Fruit fly (Drosophila melanogaster) whole organism, wandering third instar larva: ENCODE measurements around the gene Andorra.

Source experiments
- Abd-B ChIP-seq: fragments of >200 bp; optimal IDR thresholded peaks from 2 replicates; lab custom pipeline; 2017; ENCODE audit warnings: missing biosample characterization, missing genetic modification characterization
- CrebA ChIP-seq: fragments of 200-800 bp; sonication (Bioruptor generic); optimal IDR thresholded peaks from 2 replicates; lab custom pipeline; 2016; ENCODE audit warnings: missing biosample characterization, mild to moderate bottlenecking, missing genetic modification characterization, borderline replicate concordance
- Hr83 ChIP-seq: fragments of 200-300 bp; sonication (Bioruptor generic); optimal IDR thresholded peaks from 2 replicates; lab custom pipeline; 2016; ENCODE audit warnings: missing biosample characterization, mild to moderate bottlenecking, missing genetic modification characterization, moderate library complexity; ENCODE audit not compliant: poor library complexity, severe bottlenecking
- Jra ChIP-seq: sonication (Bioruptor generic); optimal IDR thresholded peaks from 2 replicates; lab custom pipeline; 2016; ENCODE audit warnings: missing biosample characterization, missing genetic modification characterization
- N ChIP-seq: fragments of >200 bp; optimal IDR thresholded peaks from 2 replicates; lab custom pipeline; 2018; ENCODE audit warnings: missing biosample characterization, missing external identifiers, missing genetic modification characterization
- Rel ChIP-seq, 2 experiments: fragments of 200-800 bp; sonication (Bioruptor generic) in 1 of 2; optimal IDR thresholded peaks; 2 replicates in 1 of 2; 3 replicates in 1 of 2; lab custom pipeline; 2016 to 2019; ENCODE audit warnings: mild to moderate bottlenecking in 2 of 2, missing biosample characterization in 2 of 2, missing genetic modification characterization in 2 of 2, moderate library complexity in 1 of 2
- Vsx2 ChIP-seq: fragments of 200-300, 225-300 bp; sonication (Bioruptor generic); optimal IDR thresholded peaks from 2 replicates; lab custom pipeline; 2018; ENCODE audit warnings: missing biosample characterization, missing genetic modification characterization; ENCODE audit not compliant: partially characterized antibody
- br ChIP-seq: fragments of 200-800 bp; sonication (Bioruptor generic); optimal IDR thresholded peaks from 2 replicates; lab custom pipeline; 2016; ENCODE audit warnings: missing biosample characterization, missing genetic modification characterization
- dl ChIP-seq, 2 experiments: fragments of 175-275, 200-275 bp in 1 of 2; fragments of 200-275 bp in 1 of 2; sonication (Bioruptor generic); optimal IDR thresholded peaks; lab custom pipeline; 2018; ENCODE audit warnings: mild to moderate bottlenecking in 2 of 2, missing biosample characterization in 2 of 2, missing genetic modification characterization in 2 of 2, moderate library complexity in 2 of 2; ENCODE audit not compliant: partially characterized antibody in 2 of 2, insufficient read depth in 1 of 2
- dsf ChIP-seq: sonication (Bioruptor generic); optimal IDR thresholded peaks from 2 replicates; lab custom pipeline; 2016; ENCODE audit warnings: missing biosample characterization, missing genetic modification characterization, borderline replicate concordance
- h ChIP-seq: fragments of 200-800 bp; sonication (Bioruptor generic); optimal IDR thresholded peaks from 3 replicates; lab custom pipeline; 2016; ENCODE audit warnings: missing biosample characterization, mild to moderate bottlenecking, missing genetic modification characterization
- lola ChIP-seq: fragments of >200 bp; optimal IDR thresholded peaks from 2 replicates; lab custom pipeline; 2017; ENCODE audit warnings: missing biosample characterization, missing genetic modification characterization
- sage ChIP-seq: fragments of 200-800 bp; sonication (Bioruptor generic); optimal IDR thresholded peaks from 2 replicates; lab custom pipeline; 2016; ENCODE audit warnings: missing biosample characterization, mild to moderate bottlenecking, missing genetic modification characterization
- usp ChIP-seq: fragments of >200 bp; optimal IDR thresholded peaks from 2 replicates; lab custom pipeline; 2017; ENCODE audit warnings: missing biosample characterization, missing genetic modification characterization

DNA sequence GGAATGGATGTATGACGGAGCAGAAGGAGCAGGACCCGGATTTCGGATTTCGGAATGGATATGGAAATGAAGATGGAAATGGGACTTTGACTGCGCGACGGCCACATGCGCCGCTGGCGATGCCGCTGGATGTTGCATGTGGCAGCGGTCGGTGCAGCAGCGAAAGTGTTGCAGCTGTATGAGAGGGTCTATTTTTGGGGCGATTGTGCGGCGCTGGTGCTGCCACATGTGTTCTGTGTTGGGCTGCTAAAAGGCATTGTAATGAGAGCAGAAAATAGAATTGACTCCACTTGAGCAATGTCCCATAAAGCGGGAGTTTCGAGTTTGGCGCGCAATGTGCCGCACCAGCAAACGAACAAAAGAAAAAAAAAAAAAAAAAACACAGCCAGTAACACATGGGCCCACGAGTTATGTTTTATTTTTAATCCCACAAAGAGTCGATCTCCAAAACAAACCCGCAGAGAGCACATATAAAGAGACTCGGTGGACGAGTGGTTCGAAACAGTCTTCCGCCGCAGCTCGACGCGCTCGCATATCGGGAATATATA, 29.7 kb upstream of the Andorra start, which contains the start of gene Him:
- no peak for TF ChIP-seq Abd-B (GFP tag; lab: Kevin White, UChicago)
- no peak for TF ChIP-seq br (GFP tag; lab: Kevin White, UChicago)
- TF ChIP-seq h: no peak
- TF ChIP-seq Vsx2 (GFP tag; lab: Kevin White, UChicago): no peak
- no peak for TF ChIP-seq dl (GFP tag; optimal IDR thresholded peaks at IDR 0.05; lab: Kevin White, UChicago; ENCODE audit: insufficient read depth in 1 of 2, partially characterized antibody in 2 of 2)
- no peak for TF ChIP-seq usp (GFP tag; lab: Kevin White, UChicago)
- TF ChIP-seq Hr83 (GFP tag; lab: Kevin White, UChicago): no peak
- no peak for TF ChIP-seq Jra (GFP tag; lab: Kevin White, UChicago)
- TF ChIP-seq lola (GFP tag; lab: Kevin White, UChicago): no peak
- no peak for TF ChIP-seq dsf
- no peak for TF ChIP-seq CrebA
- no peak for TF ChIP-seq Rel (GFP tag; optimal IDR thresholded peaks at IDR 0.05; lab: Kevin White, UChicago)
- TF ChIP-seq Rel (tag; optimal IDR thresholded peaks at IDR 0.05; lab: Kevin White, UChicago): no peak
- no peak for TF ChIP-seq sage (GFP tag; lab: Kevin White, UChicago)
- TF ChIP-seq N: no peak
